Worm (Caenorhabditis elegans): ENCODE results near the gene fipr-5.

The fipr-5 gene

DNA sequence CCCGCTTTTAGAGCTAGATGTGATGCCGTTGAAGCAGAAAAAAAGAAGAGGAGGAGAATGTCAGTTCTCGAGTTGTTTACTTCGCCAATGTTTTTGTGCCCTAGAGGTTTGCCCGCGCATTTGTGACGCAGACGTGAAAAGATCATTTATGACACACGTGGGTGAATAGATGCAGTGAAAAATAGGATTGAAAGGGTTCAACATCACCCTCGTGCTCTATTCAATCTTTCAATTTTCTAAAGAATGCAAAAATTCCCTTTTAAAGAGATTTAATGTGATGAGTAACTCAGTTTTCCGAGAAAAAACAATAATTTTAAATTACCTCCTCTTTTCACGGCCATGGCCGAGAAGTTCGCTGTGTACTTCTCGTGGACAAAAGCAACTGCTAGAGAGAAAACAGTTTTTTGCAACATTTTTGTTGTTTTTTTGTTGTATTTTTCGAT lies 25.2 kb upstream of the fipr-5 start:
- TF ChIP-seq egrh-3 (GFP tag; IDR thresholded peaks at IDR 0.05) = no peak
- TF ChIP-seq ceh-40 (GFP tag; IDR thresholded peaks at IDR 0.05) = no peak
- no peak for TF ChIP-seq cebp-1 (GFP tag; IDR thresholded peaks at IDR 0.05)
- TF ChIP-seq cebp-1 (tag; optimal IDR thresholded peaks at IDR 0.05) = peak; percentile 28
- TF ChIP-seq sea-2 (GFP tag; IDR thresholded peaks at IDR 0.05) = no peak
- no peak for TF ChIP-seq aptf-3 (GFP tag; IDR thresholded peaks at IDR 0.05)
- TF ChIP-seq dox-1 (GFP tag; IDR thresholded peaks at IDR 0.05) = peak; percentile 16; the same call in 1 of the 2 replicates
- no peak for TF ChIP-seq tlf-1 (GFP tag; optimal IDR thresholded peaks at IDR 0.05)
- no peak for TF ChIP-seq Y53F4B.3 (GFP tag; IDR thresholded peaks at IDR 0.05)
- no peak for TF ChIP-seq egl-18 (GFP tag; IDR thresholded peaks at IDR 0.05)
- TF ChIP-seq lsl-1 (GFP tag; optimal IDR thresholded peaks at IDR 0.05) = peak; percentile 5
- TF ChIP-seq madf-6 (GFP tag; IDR thresholded peaks at IDR 0.05) = peak; percentile 50
- no peak for TF ChIP-seq Y67H2A.10 (GFP tag; conservative IDR thresholded peaks at IDR 0.05)
- 0 out of 2 replicates have a peak, but pooled peaks have one; percentile 23 for TF ChIP-seq madf-8 (GFP tag; conservative IDR thresholded peaks at IDR 0.05)
- peak; percentile 24; the same call in 1 of the 2 replicates for TF ChIP-seq hmg-1.2 (GFP tag; IDR thresholded peaks at IDR 0.05)
- TF ChIP-seq snpc-1.1 (tag; optimal IDR thresholded peaks at IDR 0.05; ENCODE audit: insufficient read depth) = no peak
- no peak for TF ChIP-seq sdz-38 (tag; optimal IDR thresholded peaks at IDR 0.05)
- TF ChIP-seq pha-4 (tag; optimal IDR thresholded peaks at IDR 0.05) = no peak
- peak; percentile 1 for TF ChIP-seq xnd-1 (tag; optimal IDR thresholded peaks at IDR 0.05)
- TF ChIP-seq mxl-1 (tag; optimal IDR thresholded peaks at IDR 0.05) = no peak
- TF ChIP-seq tbp1 (GFP tag; optimal IDR thresholded peaks at IDR 0.05) = no peak
- TF ChIP-seq nhr-90 (tag; optimal IDR thresholded peaks at IDR 0.05) = no peak
- peak; percentile 74 for TF ChIP-seq K12H6.12 (tag; optimal IDR thresholded peaks at IDR 0.05)
- 0 out of 2 replicates have a peak, but pooled peaks have one; percentile 52 for TF ChIP-seq K11D2.4 (GFP tag; IDR thresholded peaks at IDR 0.05)
- no peak for TF ChIP-seq snpc-1.3 (tag; optimal IDR thresholded peaks at IDR 0.05; ENCODE audit: insufficient read depth)
- peak; percentile 45 for TF ChIP-seq somi-1 (GFP tag; optimal IDR thresholded peaks at IDR 0.05)
- peak; percentile 61 for TF ChIP-seq efl-1 (GFP tag; optimal IDR thresholded peaks at IDR 0.05)
- TF ChIP-seq nhr-179 (tag; optimal IDR thresholded peaks at IDR 0.05) = no peak
- TF ChIP-seq ceh-91 (GFP tag; IDR thresholded peaks at IDR 0.05) = peak; percentile 46
- no peak for TF ChIP-seq nfya-2 (GFP tag; IDR thresholded peaks at IDR 0.05)
- TF ChIP-seq mel-28 (tag; optimal IDR thresholded peaks at IDR 0.05; ENCODE audit: borderline replicate concordance) = no peak
- peak in 1 of 3 experiments; percentile 54 for TF ChIP-seq lin-35 (GFP tag; optimal IDR thresholded peaks at IDR 0.05)
- peak; percentile 37; the same call in 1 of the 2 replicates for TF ChIP-seq D2030.7 (GFP tag; IDR thresholded peaks at IDR 0.05)
- no peak for TF ChIP-seq T07F8.4 (tag; optimal IDR thresholded peaks at IDR 0.05)
- TF ChIP-seq lin-54 (GFP tag; optimal IDR thresholded peaks at IDR 0.05) = peak; percentile 59
- no peak for TF ChIP-seq lag-1 (GFP tag; IDR thresholded peaks at IDR 0.05)
- TF ChIP-seq F52B5.7 (tag; optimal IDR thresholded peaks at IDR 0.05) = no peak
- TF ChIP-seq chd-7 (tag; optimal IDR thresholded peaks at IDR 0.05) = no peak
- TF ChIP-seq hmg-20 (GFP tag; IDR thresholded peaks at IDR 0.05) = no peak
- no peak for TF ChIP-seq athp-1 (tag; optimal IDR thresholded peaks at IDR 0.05)
- TF ChIP-seq bed-1 (GFP tag; IDR thresholded peaks at IDR 0.05) = no peak
- TF ChIP-seq attf-5 (GFP tag; optimal IDR thresholded peaks at IDR 0.05) = peak; percentile 34
- no peak for TF ChIP-seq ztf-25 (GFP tag; IDR thresholded peaks at IDR 0.05)
- TF ChIP-seq ets-4 (GFP tag; optimal IDR thresholded peaks at IDR 0.05) = no peak
- TF ChIP-seq madf-3 (GFP tag; IDR thresholded peaks at IDR 0.05) = no peak
- no peak for TF ChIP-seq akir-1 (GFP tag; optimal IDR thresholded peaks at IDR 0.05)
- no peak for TF ChIP-seq ceh-27 (GFP tag; optimal IDR thresholded peaks at IDR 0.05)
- no peak for TF ChIP-seq ztf-28 (GFP tag; IDR thresholded peaks at IDR 0.05)
- no peak for TF ChIP-seq ceh-58 (GFP tag; IDR thresholded peaks at IDR 0.05)
